Fruit fly (Drosophila melanogaster) whole organism, prepupa: ENCODE data around the gene Sarm.

Source experiments
- Blimp-1 ChIP-seq: fragments of 200-800 bp; sonication (Bioruptor generic); optimal IDR thresholded peaks from 3 replicates; lab custom pipeline; 2017; ENCODE audit warnings: missing biosample characterization, missing genetic modification characterization, mild to moderate bottlenecking, moderate library complexity, missing genetic modification reagents
- CG10631 ChIP-seq: fragments of 200-800 bp; sonication (Bioruptor generic); optimal IDR thresholded peaks from 2 replicates; lab custom pipeline; 2016; ENCODE audit warnings: missing biosample characterization, missing genetic modification characterization
- CG10669 ChIP-seq: fragments of 200-800 bp; sonication (Bioruptor generic); optimal IDR thresholded peaks from 3 replicates; lab custom pipeline; 2018; ENCODE audit warnings: missing biosample characterization, mild to moderate bottlenecking, missing genetic modification characterization, moderate library complexity
- CG15336 ChIP-seq: fragments of 200-800 bp; sonication (Bioruptor generic); IDR thresholded peaks from 2 replicates; pipeline ENCODE4 v1.3.6; 2022; ENCODE audit warnings: missing biosample characterization, missing genetic modification characterization
- CG1621 ChIP-seq: fragments of 200-800 bp; sonication (Bioruptor generic); optimal IDR thresholded peaks from 3 replicates; lab custom pipeline; 2018; ENCODE audit warnings: missing biosample characterization, mild to moderate bottlenecking, missing genetic modification characterization
- CG16779 ChIP-seq: fragments of 200-800 bp; sonication (Bioruptor generic); optimal IDR thresholded peaks from 3 replicates; lab custom pipeline; 2017; ENCODE audit warnings: missing biosample characterization, mild to moderate bottlenecking, missing genetic modification characterization
- CG3032 ChIP-seq: fragments of 200-800 bp; optimal IDR thresholded peaks from 2 replicates; lab custom pipeline; 2019; ENCODE audit warnings: missing biosample characterization, mild to moderate bottlenecking, missing genetic modification characterization, moderate library complexity
- CG31627 ChIP-seq: fragments of 200-800 bp; sonication (Bioruptor generic); optimal IDR thresholded peaks from 3 replicates; lab custom pipeline; 2016; ENCODE audit warnings: missing biosample characterization, missing genetic modification characterization
- CG32006 ChIP-seq: fragments of 200-800 bp; sonication (Bioruptor generic); optimal IDR thresholded peaks from 3 replicates; lab custom pipeline; 2017; ENCODE audit warnings: missing biosample characterization, mild to moderate bottlenecking, missing genetic modification characterization
- CG34406 ChIP-seq: fragments of 200-800 bp; sonication (Bioruptor generic); optimal IDR thresholded peaks from 3 replicates; lab custom pipeline; 2016; ENCODE audit warnings: missing biosample characterization, missing genetic modification characterization
- CG3919 ChIP-seq: fragments of 200-800 bp; sonication (Bioruptor generic); optimal IDR thresholded peaks from 3 replicates; lab custom pipeline; 2016; ENCODE audit warnings: missing biosample characterization, missing genetic modification characterization
- CG4318 ChIP-seq: fragments of 200-800 bp; sonication (Bioruptor generic); optimal IDR thresholded peaks from 3 replicates; lab custom pipeline; 2017; ENCODE audit warnings: missing biosample characterization, mild to moderate bottlenecking, missing genetic modification characterization
- CG6163 ChIP-seq: fragments of 200-800 bp; sonication (Bioruptor generic); IDR thresholded peaks from 3 replicates; pipeline ENCODE4 v1.3.6; 2022; ENCODE audit warnings: missing biosample characterization, missing genetic modification characterization
- CG6276 ChIP-seq: fragments of 200-800 bp; sonication (Bioruptor generic); optimal IDR thresholded peaks from 2 replicates; lab custom pipeline; 2017; ENCODE audit warnings: missing biosample characterization, mild to moderate bottlenecking, missing genetic modification characterization
- CG6792 ChIP-seq: fragments of 200-800 bp; sonication (Bioruptor generic); optimal IDR thresholded peaks from 3 replicates; lab custom pipeline; 2016; ENCODE audit warnings: missing biosample characterization, missing genetic modification characterization
- CG6854 ChIP-seq: fragments of 200-800 bp; sonication (Bioruptor generic); optimal IDR thresholded peaks from 2 replicates; lab custom pipeline; 2017; ENCODE audit warnings: missing biosample characterization, mild to moderate bottlenecking, missing genetic modification characterization
- CG7368 ChIP-seq: fragments of 200-800 bp; sonication (Bioruptor generic); optimal IDR thresholded peaks from 3 replicates; lab custom pipeline; 2016; ENCODE audit warnings: missing biosample characterization, missing genetic modification characterization
- CG8119 ChIP-seq: fragments of 200-800 bp; sonication (Bioruptor generic); IDR thresholded peaks from 3 replicates; pipeline ENCODE4 v1.3.6; 2022; ENCODE audit warnings: missing biosample characterization, missing genetic modification characterization
- CG9139 ChIP-seq: fragments of 200-800 bp; sonication (Bioruptor generic); optimal IDR thresholded peaks from 3 replicates; lab custom pipeline; 2017; ENCODE audit warnings: missing biosample characterization, mild to moderate bottlenecking, missing genetic modification characterization
- Eip75B ChIP-seq: fragments of 200-800 bp; sonication (Bioruptor generic); optimal IDR thresholded peaks from 3 replicates; lab custom pipeline; 2016; ENCODE audit warnings: missing biosample characterization, missing genetic modification characterization
- Eip93F ChIP-seq: fragments of 200-800 bp; sonication (Bioruptor generic); optimal IDR thresholded peaks from 2 replicates; lab custom pipeline; 2016; ENCODE audit warnings: missing biosample characterization, mild to moderate bottlenecking, missing genetic modification characterization
- Ets21C ChIP-seq: fragments of 200-800 bp; sonication (Bioruptor generic); optimal IDR thresholded peaks from 3 replicates; lab custom pipeline; 2016; ENCODE audit warnings: missing biosample characterization, missing genetic modification characterization
- Ets96B ChIP-seq: fragments of 200-800 bp; optimal IDR thresholded peaks from 2 replicates; lab custom pipeline; 2019; ENCODE audit warnings: missing biosample characterization, mild to moderate bottlenecking, missing genetic modification characterization, moderate library complexity
- Hr38 ChIP-seq: sonication (Bioruptor generic); optimal IDR thresholded peaks from 2 replicates; lab custom pipeline; 2016; ENCODE audit warnings: missing biosample characterization, missing genetic modification characterization
- Hr39 ChIP-seq: fragments of 200-800 bp; sonication (Bioruptor generic); optimal IDR thresholded peaks from 2 replicates; lab custom pipeline; 2016; ENCODE audit warnings: missing biosample characterization, missing genetic modification characterization
- Hr4 ChIP-seq: fragments of 200-800 bp; sonication (Bioruptor generic); optimal IDR thresholded peaks from 3 replicates; lab custom pipeline; 2016; ENCODE audit warnings: missing biosample characterization, missing genetic modification characterization
- Lpt ChIP-seq: fragments of 200-800 bp; sonication (Bioruptor generic); optimal IDR thresholded peaks from 3 replicates; lab custom pipeline; 2016; ENCODE audit warnings: missing biosample characterization, missing genetic modification characterization
- Met ChIP-seq: fragments of 200-800 bp; sonication (Bioruptor generic); optimal IDR thresholded peaks from 3 replicates; lab custom pipeline; 2016; ENCODE audit warnings: missing biosample characterization, missing genetic modification characterization
- OdsH ChIP-seq: fragments of 200-800 bp; sonication (Bioruptor generic); optimal IDR thresholded peaks from 3 replicates; lab custom pipeline; 2016; ENCODE audit warnings: missing biosample characterization, missing genetic modification characterization
- Smox ChIP-seq: fragments of 200-800 bp; sonication (Bioruptor generic); optimal IDR thresholded peaks from 3 replicates; lab custom pipeline; 2016; ENCODE audit warnings: missing biosample characterization, missing genetic modification characterization
- Sox102F ChIP-seq: fragments of 200-800 bp; sonication (Bioruptor generic); optimal IDR thresholded peaks from 2 replicates; lab custom pipeline; 2016; ENCODE audit warnings: missing biosample characterization, mild to moderate bottlenecking, missing genetic modification characterization
- Sox14 ChIP-seq: fragments of 200-800 bp; sonication (Bioruptor generic); optimal IDR thresholded peaks from 3 replicates; lab custom pipeline; 2016; ENCODE audit warnings: missing biosample characterization, missing genetic modification characterization
- acj6 ChIP-seq: fragments of 200-800 bp; sonication (Bioruptor generic); optimal IDR thresholded peaks from 3 replicates; lab custom pipeline; 2016; ENCODE audit warnings: missing biosample characterization, missing genetic modification characterization
- cyc ChIP-seq: fragments of 200-800 bp; sonication (Bioruptor generic); optimal IDR thresholded peaks from 3 replicates; lab custom pipeline; 2016; ENCODE audit warnings: missing biosample characterization, missing genetic modification characterization
- eg ChIP-seq: fragments of 200-800 bp; sonication (Bioruptor generic); IDR thresholded peaks from 3 replicates; pipeline ENCODE4 v1.3.6; 2022; ENCODE audit warnings: missing biosample characterization, missing genetic modification characterization
- esn ChIP-seq: fragments of 200-800 bp; sonication (Bioruptor generic); optimal IDR thresholded peaks from 2 replicates; lab custom pipeline; 2016; ENCODE audit warnings: missing biosample characterization, mild to moderate bottlenecking, missing genetic modification characterization, moderate library complexity
- fd59A ChIP-seq: fragments of 200-800 bp; sonication (Bioruptor generic); optimal IDR thresholded peaks from 2 replicates; lab custom pipeline; 2017; ENCODE audit warnings: missing biosample characterization, mild to moderate bottlenecking, missing genetic modification characterization, missing genetic modification reagents
- fd85E ChIP-seq: fragments of 200-800 bp; sonication (Bioruptor generic); optimal IDR thresholded peaks from 3 replicates; lab custom pipeline; 2016; ENCODE audit warnings: missing biosample characterization, missing genetic modification characterization
- fkh ChIP-seq: fragments of 200-800 bp; sonication (Bioruptor generic); optimal IDR thresholded peaks from 3 replicates; lab custom pipeline; 2017; ENCODE audit warnings: missing biosample characterization, mild to moderate bottlenecking, missing genetic modification characterization, moderate library complexity
- net ChIP-seq: fragments of 200-800 bp; sonication (Bioruptor generic); optimal IDR thresholded peaks from 3 replicates; lab custom pipeline; 2016; ENCODE audit warnings: missing biosample characterization, missing genetic modification characterization
- pdm3 ChIP-seq: fragments of 200-800 bp; sonication (Bioruptor generic); optimal IDR thresholded peaks from 3 replicates; lab custom pipeline; 2016; ENCODE audit warnings: missing biosample characterization, missing genetic modification characterization
- salr ChIP-seq, 2 experiments: fragments of 200-800 bp; sonication (Bioruptor generic); optimal IDR thresholded peaks; 3 replicates each; lab custom pipeline; 2016 to 2018; ENCODE audit warnings: missing biosample characterization in 2 of 2, missing genetic modification characterization in 2 of 2, mild to moderate bottlenecking in 1 of 2
- spab ChIP-seq: fragments of 200-800 bp; sonication (Bioruptor generic); optimal IDR thresholded peaks from 2 replicates; lab custom pipeline; 2017; ENCODE audit warnings: missing biosample characterization, mild to moderate bottlenecking, missing genetic modification characterization, missing genetic modification reagents
- vri ChIP-seq: fragments of 200-800 bp; sonication (Bioruptor generic); optimal IDR thresholded peaks from 3 replicates; lab custom pipeline; 2016; ENCODE audit warnings: missing biosample characterization, mild to moderate bottlenecking, missing genetic modification characterization

Sarm gene

DNA sequence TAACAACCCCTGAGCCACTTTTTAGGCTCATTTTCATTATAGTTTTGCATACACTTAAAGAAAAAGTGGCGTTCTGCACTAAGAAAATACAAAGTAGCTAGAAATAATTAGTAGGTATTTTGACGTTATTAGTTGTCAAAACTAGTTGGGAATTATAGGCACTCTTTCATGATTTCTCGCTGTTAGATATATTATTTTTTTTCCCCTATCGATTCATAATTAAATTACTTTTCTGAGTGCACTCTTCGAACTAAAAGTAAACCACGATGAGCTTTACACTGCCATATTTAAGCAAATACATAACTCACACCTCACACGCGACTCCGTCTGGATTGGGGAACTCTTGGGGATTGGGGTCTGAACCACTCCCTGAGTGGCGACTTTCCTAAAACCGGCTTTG lies 9.0 kb downstream of the Sarm start (continued):
- peak; percentile 26 for TF ChIP-seq CG10631 (GFP tag; lab: Kevin White, UChicago)
- TF ChIP-seq Hr38: no peak
- TF ChIP-seq Eip93F (GFP tag; lab: Kevin White, UChicago): no peak
- peak; percentile 80 for TF ChIP-seq CG3919 (GFP tag; lab: Kevin White, UChicago)
- TF ChIP-seq CG15336: peak; percentile 84
- peak; percentile 45 for TF ChIP-seq CG34406 (GFP tag; lab: Kevin White, UChicago)
- peak; percentile 33 for TF ChIP-seq CG10669
- TF ChIP-seq CG9139: no peak
- TF ChIP-seq CG6854: peak; percentile 30
- peak; percentile 56 for TF ChIP-seq fkh
- peak; percentile 70 for TF ChIP-seq CG7368 (GFP tag; lab: Kevin White, UChicago)
- peak; percentile 69 for TF ChIP-seq Eip75B
- TF ChIP-seq Lpt (GFP tag; lab: Kevin White, UChicago): peak; percentile 79
- peak; percentile 89 for TF ChIP-seq CG6276 (GFP tag; lab: Kevin White, UChicago)
- peak; percentile 17 for TF ChIP-seq Blimp-1
- TF ChIP-seq CG6163: peak; percentile 88
- peak in 1 of 2 experiments; percentile 69 for TF ChIP-seq salr (GFP tag; optimal IDR thresholded peaks at IDR 0.05; lab: Kevin White, UChicago)
- TF ChIP-seq fd85E: no peak
- TF ChIP-seq acj6 (GFP tag; lab: Kevin White, UChicago): peak; percentile 47
- no peak for TF ChIP-seq Ets21C (GFP tag; lab: Kevin White, UChicago)
- peak; percentile 23 for TF ChIP-seq Hr39 (GFP tag; lab: Kevin White, UChicago)
- TF ChIP-seq esn (GFP tag; lab: Kevin White, UChicago): peak; percentile 62
- TF ChIP-seq OdsH (GFP tag; lab: Kevin White, UChicago): peak; percentile 46
- TF ChIP-seq Ets96B (tag; lab: Kevin White, UChicago): peak; percentile 41
- peak; percentile 31 for TF ChIP-seq net (GFP tag; lab: Kevin White, UChicago)
- TF ChIP-seq Smox (GFP tag; lab: Kevin White, UChicago): peak; percentile 57
- peak; percentile 71 for TF ChIP-seq CG32006 (GFP tag; lab: Kevin White, UChicago)
- TF ChIP-seq spab (GFP tag; lab: Kevin White, UChicago): no peak
- peak; percentile 77 for TF ChIP-seq cyc
- peak; percentile 46 for TF ChIP-seq Sox102F (GFP tag; lab: Kevin White, UChicago)
- TF ChIP-seq vri: peak; percentile 17
- TF ChIP-seq fd59A (GFP tag; lab: Kevin White, UChicago): no peak
- no peak for TF ChIP-seq CG4318
- peak; percentile 82 for TF ChIP-seq CG8119 (GFP tag; lab: Robert Waterston, UW)
- TF ChIP-seq CG1621 (tag; lab: Kevin White, UChicago): no peak
- peak; percentile 49 for TF ChIP-seq pdm3
- TF ChIP-seq CG16779 (tag; lab: Kevin White, UChicago): peak; percentile 25
- TF ChIP-seq Hr4 (GFP tag; lab: Kevin White, UChicago): peak; percentile 62
- TF ChIP-seq eg (GFP tag; lab: Robert Waterston, UW): peak; percentile 85
- peak; percentile 37 for TF ChIP-seq Sox14 (GFP tag; lab: Kevin White, UChicago)
- peak; percentile 17 for TF ChIP-seq CG3032 (tag; lab: Kevin White, UChicago)
- TF ChIP-seq Met (GFP tag; lab: Kevin White, UChicago): peak; percentile 53
- TF ChIP-seq CG31627 (GFP tag; lab: Kevin White, UChicago): peak; percentile 14
- TF ChIP-seq CG6792: peak; percentile 53
